Fruit fly (Drosophila melanogaster): ENCODE data around the gene CG13059.

Gene CG13059

DNA sequence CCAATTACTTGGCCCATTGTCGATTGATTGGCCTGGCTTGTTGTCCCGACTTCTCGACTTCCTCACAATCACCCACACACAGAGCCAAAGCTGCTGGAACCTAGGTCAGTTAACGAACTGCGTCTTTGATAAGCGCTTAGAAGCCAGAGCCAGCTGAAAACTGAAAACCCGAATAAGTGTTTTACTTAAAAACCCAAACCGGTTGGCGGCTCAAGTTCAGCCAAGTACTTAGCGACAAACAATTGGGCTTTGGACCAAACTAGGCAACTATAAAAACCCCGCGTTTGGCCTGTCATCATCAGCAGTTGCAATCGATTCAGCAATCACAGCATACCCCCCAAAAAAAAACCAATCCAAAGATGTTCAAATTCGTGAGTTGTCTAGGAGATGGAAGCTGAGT lies at the start of gene CG13059:
TSS of gene CG13059 (plus strand) at position 301 of the 400 bp plus-strand sequence.
- no peak for TF ChIP-seq CG8478 (optimal IDR thresholded peaks at IDR 0.05)
- TF ChIP-seq CTCF (optimal IDR thresholded peaks at IDR 0.05): no peak

DNA sequence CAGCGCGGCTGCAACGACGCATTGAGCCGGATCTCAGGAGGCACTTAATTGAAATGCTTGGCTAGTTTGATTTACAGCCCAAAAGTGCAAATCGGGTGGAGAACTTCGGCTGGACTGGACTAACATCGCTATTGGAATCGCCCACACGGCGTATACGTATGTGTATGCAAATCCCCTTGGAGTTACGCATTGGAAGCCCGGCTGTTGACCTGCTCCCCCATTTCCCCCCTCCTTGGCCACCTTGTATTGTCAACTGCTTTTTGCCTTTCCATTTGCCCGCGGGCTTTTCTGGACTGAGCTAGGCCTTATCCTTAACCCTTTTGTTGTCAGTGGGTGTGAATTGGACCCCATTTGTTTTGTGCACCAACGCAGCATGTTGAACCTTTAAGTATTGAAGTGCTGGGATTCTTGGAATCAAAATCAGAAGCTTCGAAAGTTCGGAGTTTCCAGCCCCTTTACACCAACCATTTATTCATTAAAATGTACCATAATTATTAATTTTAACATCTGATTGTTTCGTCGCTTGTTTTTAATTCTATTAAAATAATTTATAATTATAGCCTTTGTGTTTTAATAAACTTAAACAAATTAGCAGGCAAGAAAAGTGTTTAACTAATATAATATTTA lies 48.0 kb upstream of the CG13059 start:
- TF ChIP-seq CTCF (optimal IDR thresholded peaks at IDR 0.05) (no peak), CG8478 (optimal IDR thresholded peaks at IDR 0.05) (no peak)

DNA sequence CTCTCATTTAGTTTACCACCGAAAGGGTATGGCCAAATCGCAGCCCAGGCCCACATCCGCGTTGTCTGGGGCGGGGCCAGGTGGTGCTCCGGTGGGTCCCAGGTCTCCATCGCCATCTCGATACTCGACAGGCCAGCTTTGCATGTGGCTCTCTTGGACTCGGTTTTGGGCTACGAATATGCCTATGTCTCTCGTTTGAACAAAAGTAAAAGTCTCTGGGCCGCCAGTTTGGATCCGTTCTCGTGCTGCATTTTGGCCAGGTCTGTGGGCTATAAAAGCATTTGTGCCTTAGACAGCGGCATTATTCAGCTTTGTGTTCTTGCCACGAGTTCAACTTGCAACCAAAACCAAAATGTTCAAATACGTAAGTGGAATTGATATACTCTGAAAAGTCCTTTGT lies 46.3 kb upstream of the CG13059 start, which contains the start of gene CG13065:
TSS of gene CG13065 (plus strand) at position 301 of the 400 bp plus-strand sequence.
- TF ChIP-seq CTCF (optimal IDR thresholded peaks at IDR 0.05) (no peak), CG8478 (optimal IDR thresholded peaks at IDR 0.05) (no peak)

DNA sequence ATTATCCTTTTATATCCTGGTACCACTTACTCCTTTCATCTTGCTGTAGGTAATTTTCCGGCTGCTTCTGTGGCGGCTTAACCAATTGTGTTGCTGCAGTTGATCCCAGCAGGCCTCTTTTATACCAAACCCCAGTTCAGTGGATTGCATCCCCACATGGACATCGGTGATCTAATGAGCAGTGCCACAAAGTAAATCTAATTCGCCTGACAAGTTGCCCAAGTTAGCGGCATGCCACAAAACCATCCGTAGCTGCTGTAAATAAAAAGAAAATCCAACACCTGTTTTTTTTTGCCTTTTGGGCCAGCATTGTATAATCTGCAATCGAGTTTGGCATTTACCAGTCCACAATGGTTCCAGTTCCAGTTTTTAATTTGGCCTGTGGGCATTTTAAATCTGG lies 44.3 kb upstream of the CG13059 start, which contains the start of gene CG13050:
TSS of gene CG13050 (minus strand) at position 101 of the 400 bp plus-strand sequence.
- TF ChIP-seq CTCF (optimal IDR thresholded peaks at IDR 0.05) (no peak), CG8478 (optimal IDR thresholded peaks at IDR 0.05) (no peak)

DNA sequence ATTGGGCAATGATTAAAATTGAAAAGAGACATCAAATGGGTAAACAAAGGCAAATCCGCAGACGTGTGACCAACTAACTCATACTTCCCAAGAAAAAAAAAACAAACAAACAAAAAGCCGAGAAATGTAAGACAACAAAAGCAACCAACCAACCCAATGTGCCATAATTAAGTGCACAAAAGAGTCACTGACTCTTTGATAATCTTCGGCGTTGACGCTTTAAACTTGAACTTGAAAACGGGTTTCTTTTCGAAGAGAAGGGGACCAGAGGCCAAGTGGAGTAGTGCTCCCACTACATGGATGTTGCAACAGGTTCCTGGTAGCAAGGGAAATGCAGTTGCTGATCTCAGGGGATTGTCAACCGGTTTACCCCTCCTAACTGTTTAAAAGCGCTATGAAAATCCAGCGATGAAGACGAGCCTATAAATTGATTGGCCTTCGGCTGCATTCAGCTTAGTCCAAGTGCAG lies 43.5 kb upstream of the CG13059 start, which contains the start of gene CG13064:
TSS of gene CG13064 (plus strand) at position 418 of the 468 bp plus-strand sequence.
- TF ChIP-seq CTCF (optimal IDR thresholded peaks at IDR 0.05) (no peak), CG8478 (optimal IDR thresholded peaks at IDR 0.05) (no peak)

DNA sequence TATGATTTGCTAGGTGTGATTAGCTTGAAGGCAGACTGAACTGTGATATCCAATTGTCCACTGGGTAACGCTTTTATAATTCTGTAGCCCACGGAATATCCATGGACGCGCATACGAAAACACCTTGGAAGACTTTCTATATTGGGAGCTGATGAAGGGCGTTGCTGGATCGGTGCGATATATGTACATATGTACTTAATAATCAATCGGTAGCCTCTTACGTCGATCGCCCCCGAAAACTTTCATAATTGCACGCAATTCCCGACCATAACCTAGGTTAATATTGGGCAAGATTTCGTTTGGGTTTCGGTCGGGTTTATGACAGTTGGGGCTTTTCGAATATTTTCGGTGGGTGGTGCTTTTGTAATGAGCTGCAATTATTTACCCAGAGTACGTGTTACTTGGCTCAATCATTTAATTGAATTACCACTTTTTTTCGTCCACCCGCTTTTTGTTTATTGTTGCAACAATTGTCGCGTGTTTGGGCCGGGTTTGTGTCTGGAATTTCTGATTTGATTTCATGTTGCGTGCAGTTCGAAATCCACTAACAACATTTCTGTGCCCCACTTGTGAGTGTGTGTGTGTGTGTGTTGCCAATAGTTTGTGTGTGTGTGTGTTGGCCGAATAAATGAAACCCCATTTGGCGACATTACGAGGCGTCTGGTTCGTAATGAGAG lies 41.5 kb upstream of the CG13059 start, which contains the start of gene CG13049:
TSS of gene CG13049 (minus strand) at position 51 of the 677 bp plus-strand sequence.
- TF ChIP-seq CG8478 (optimal IDR thresholded peaks at IDR 0.05) (no peak), CTCF (optimal IDR thresholded peaks at IDR 0.05) (no peak)

DNA sequence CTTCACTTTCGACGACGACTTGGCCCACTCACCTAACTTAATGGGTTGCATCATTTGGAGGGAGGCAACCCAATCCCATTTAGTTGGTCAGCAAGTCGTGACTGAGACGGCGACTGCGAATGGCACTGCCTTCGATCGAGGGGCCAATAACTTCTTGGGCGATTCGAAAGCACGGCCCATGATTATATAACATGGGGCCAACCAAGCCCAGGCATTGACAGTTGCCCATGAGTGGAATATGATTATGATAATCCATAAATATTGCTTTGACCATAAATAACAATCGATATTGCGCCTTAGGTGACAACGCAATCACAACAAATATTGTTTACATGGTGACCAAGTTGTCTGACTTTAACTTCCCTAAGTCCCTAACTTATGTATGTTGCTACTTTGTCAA lies 39.7 kb upstream of the CG13059 start, which contains the start of gene CG13048:
TSS of gene CG13048 (minus strand) at position 101 of the 400 bp plus-strand sequence.
- TF ChIP-seq CG8478 (optimal IDR thresholded peaks at IDR 0.05) (no peak), CTCF (optimal IDR thresholded peaks at IDR 0.05) (no peak)

DNA sequence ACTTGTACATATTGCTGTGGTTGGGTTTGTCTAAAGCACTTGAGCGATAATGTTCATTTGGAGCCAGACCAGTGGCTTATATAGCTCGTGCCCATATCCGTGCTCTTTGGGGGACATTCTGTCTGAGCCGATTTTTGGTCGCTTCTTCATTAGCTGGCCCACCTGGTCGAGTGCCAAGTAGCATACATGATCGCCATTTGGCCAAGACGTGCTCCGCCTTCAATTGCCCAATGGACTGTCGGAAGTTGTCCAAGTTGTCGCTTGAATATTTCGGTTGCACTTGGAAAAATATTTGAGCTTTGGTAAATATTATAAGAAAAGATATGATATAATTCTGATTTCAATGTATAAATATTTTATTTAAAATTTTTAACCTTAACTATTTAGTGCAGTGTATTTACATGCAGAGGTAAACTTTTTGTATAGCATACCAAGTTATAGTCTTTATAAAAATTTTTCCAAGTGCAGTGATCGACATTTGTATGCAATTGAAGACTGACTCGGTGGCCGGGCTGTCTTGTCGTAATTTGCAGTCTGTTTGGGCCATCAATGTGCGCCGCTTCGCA lies 38.0 kb upstream of the CG13059 start, which contains the start of gene CG13047:
TSS of gene CG13047 (minus strand) at position 51 of the 566 bp plus-strand sequence.
- TF ChIP-seq CTCF (optimal IDR thresholded peaks at IDR 0.05) (no peak), CG8478 (optimal IDR thresholded peaks at IDR 0.05) (no peak)

DNA sequence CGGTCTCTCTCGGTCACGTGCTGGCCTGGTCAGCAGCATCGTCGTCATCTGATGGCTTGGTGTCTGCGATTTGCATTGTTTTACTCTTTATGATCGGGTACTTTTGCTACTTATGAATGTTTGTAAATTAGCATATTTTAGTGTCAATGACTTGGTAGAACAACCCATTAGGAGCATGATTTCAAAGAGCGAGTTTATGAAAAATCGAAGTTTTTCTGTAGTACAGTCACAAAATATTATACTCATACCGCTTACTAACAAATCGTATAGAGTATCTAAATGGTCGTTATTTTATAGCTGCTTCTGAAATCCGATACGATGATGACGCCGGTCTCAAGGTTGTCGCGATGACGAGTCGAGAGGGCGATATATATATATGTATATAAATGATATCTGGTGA lies 37.2 kb upstream of the CG13059 start:
- TF ChIP-seq CTCF (optimal IDR thresholded peaks at IDR 0.05) (no peak), CG8478 (optimal IDR thresholded peaks at IDR 0.05) (no peak)

DNA sequence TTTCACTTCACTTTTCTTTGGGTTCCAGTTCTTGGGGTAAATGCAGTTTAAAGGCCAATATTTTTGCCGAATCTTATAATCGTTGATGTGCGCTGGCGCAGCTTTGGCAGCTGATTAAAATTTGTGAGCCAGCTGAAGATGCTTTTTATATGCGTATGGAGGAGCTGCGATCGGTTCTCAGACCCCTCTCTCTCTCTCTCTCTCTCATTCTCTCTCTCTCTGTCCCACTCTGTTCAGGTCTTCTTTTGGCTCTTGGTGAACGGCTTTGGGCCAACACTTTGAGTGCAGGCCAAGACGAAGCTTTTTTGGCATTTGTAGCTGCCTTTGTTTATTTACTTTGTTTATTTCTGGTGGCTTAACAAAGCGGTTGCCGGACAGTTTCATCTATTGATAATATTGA lies 35.1 kb upstream of the CG13059 start, which contains the start of gene CG13046:
TSS of gene CG13046 (minus strand) at position 101 of the 400 bp plus-strand sequence.
- TF ChIP-seq CTCF (optimal IDR thresholded peaks at IDR 0.05): no peak
- TF ChIP-seq CG8478 (optimal IDR thresholded peaks at IDR 0.05): no peak

DNA sequence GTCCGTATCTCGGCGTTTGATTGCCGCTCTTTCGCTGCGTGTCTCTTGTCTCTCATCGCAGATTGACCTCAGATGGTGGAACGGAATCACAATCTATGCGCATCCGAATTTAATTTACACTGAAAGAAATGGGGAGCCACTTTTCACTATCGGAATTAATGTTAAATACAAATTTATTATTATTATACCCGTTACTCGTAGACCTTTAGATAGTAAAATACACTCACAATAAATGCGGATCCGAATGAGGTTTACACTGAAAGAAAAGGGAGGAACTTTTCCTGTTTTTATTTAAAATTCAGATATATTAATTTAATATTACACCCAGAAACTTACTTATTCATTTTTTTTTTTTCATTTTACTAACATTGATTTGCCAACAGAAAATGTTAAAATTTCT lies 34.4 kb upstream of the CG13059 start:
- TF ChIP-seq CTCF (optimal IDR thresholded peaks at IDR 0.05): no peak
- no peak for TF ChIP-seq CG8478 (optimal IDR thresholded peaks at IDR 0.05)

DNA sequence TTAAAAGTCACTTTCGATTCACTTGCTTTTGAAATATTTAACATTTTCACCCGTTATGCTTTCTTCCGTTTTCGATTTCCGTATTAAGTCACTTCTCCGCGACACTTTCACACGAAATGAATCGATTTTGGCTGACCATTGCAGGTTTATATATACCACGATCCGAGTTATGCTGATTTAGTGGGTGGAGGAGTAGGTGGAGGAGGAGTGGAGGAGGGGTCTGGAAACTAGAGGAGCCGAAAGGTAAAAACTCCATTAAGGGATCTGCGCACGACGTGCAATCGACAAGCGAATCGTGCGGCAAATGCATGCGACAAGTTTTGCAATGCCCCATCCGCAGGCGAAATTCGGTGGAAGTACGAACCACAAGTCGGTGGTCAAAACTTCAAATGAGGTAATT lies 32.6 kb upstream of the CG13059 start, which contains the start of gene CG13045:
TSS of gene CG13045 (minus strand) at position 101 of the 400 bp plus-strand sequence.
- no peak for TF ChIP-seq CG8478 (optimal IDR thresholded peaks at IDR 0.05)
- no peak for TF ChIP-seq CTCF (optimal IDR thresholded peaks at IDR 0.05)

DNA sequence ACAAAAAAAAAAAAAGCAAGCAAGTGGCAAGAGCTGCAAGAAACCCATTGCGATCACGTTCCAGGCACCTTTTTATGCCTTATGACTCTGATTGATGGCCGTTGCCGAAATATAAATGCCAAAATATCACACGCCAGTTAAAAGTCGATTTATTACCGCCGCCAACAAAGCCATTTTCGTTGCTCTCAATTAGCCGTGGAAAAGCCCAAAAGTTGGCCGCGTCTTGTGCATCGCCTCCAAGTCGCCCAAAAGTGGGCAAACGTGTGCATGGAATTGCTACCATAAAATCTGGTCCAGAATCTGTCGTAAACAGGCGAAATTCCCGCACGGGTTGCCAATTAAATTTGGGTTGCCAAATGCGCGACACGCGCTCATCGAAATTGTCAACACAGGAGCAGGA lies 31.8 kb upstream of the CG13059 start:
- TF ChIP-seq CG8478 (optimal IDR thresholded peaks at IDR 0.05) (no peak), CTCF (optimal IDR thresholded peaks at IDR 0.05) (no peak)

DNA sequence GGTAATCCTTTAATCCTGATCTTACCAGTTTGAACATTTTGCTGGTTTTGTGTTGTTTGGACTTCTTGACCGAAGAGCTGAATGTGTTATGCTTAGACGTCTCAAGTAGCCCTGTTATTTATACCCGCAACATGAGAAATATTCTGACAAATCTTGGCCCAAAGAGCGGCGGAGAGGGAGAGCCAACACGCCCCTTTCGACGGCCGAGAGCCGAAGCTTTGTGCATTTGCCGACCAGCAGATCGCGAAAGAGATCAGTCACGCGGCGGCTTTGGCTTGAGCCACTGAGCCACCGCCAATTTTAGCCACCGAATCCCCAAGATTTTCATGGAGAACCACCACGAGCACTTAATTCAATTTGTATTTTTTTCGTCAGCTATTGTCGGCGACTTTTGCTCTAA lies 28.0 kb upstream of the CG13059 start, which contains the start of gene CG4962:
TSS of gene CG4962 (minus strand) at position 101 of the 400 bp plus-strand sequence.
- TF ChIP-seq CTCF (optimal IDR thresholded peaks at IDR 0.05) (no peak), CG8478 (optimal IDR thresholded peaks at IDR 0.05) (no peak)

DNA sequence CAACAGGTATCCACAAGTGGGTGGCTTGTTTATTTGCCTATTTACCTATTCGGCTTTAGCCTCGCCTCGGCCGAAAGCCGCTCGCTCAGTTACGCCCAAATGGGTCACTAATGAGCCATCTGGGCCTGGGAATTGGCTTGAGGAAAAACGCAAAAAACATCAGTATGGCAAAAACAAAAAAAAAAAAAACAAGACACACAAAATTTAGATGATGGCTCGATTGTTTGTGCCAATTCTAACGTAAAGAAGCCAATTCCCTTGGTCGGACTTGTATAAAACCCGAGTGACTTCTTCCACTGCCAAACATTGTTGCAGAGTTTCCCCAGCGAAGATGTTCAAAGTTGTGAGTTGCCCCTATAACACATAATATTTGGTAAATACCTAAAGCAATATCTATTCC lies 22.3 kb upstream of the CG13059 start, which contains the start of gene CG4982:
TSS of gene CG4982 (plus strand) at position 301 of the 400 bp plus-strand sequence.
- TF ChIP-seq CTCF (optimal IDR thresholded peaks at IDR 0.05) (no peak), CG8478 (optimal IDR thresholded peaks at IDR 0.05) (no peak)

All from S2 (cell line).